Fruit fly (Drosophila melanogaster) whole organism, wandering third instar larva: ENCODE data around the gene PIG-U.

Experiments
- Abd-B ChIP-seq: fragments of >200 bp; optimal IDR thresholded peaks from 2 replicates; lab custom pipeline; 2017; ENCODE audit warnings: missing biosample characterization, missing genetic modification characterization
- CG32264 ChIP-seq: fragments of 200-800 bp; sonication (Bioruptor generic); optimal IDR thresholded peaks from 2 replicates; lab custom pipeline; 2016; ENCODE audit warnings: missing biosample characterization, missing genetic modification characterization
- CG9705 ChIP-seq: fragments of 200-800 bp; sonication (Bioruptor generic); optimal IDR thresholded peaks from 2 replicates; lab custom pipeline; 2018; ENCODE audit warnings: missing biosample characterization, mild to moderate bottlenecking, missing genetic modification characterization
- CrebA ChIP-seq: fragments of 200-800 bp; sonication (Bioruptor generic); optimal IDR thresholded peaks from 2 replicates; lab custom pipeline; 2016; ENCODE audit warnings: missing biosample characterization, mild to moderate bottlenecking, missing genetic modification characterization, borderline replicate concordance
- Dfd ChIP-seq: fragments of >200 bp; optimal IDR thresholded peaks from 2 replicates; lab custom pipeline; 2017; ENCODE audit warnings: missing biosample characterization, missing genetic modification characterization
- Dif ChIP-seq: fragments of 200-275, 200-300 bp; sonication (Bioruptor generic); optimal IDR thresholded peaks from 2 replicates; lab custom pipeline; 2018; ENCODE audit warnings: missing biosample characterization, missing genetic modification characterization; ENCODE audit not compliant: partially characterized antibody
- HLH106 ChIP-seq: fragments of 200-800 bp; optimal IDR thresholded peaks from 3 replicates; lab custom pipeline; 2019; ENCODE audit warnings: missing biosample characterization, mild to moderate bottlenecking, missing genetic modification characterization, moderate library complexity
- Hnf4 ChIP-seq: fragments of 200-800 bp; sonication (Bioruptor generic); optimal IDR thresholded peaks from 2 replicates; lab custom pipeline; 2016; ENCODE audit warnings: missing biosample characterization, mild to moderate bottlenecking, missing genetic modification characterization
- Hr78 ChIP-seq: fragments of >200 bp; optimal IDR thresholded peaks from 2 replicates; lab custom pipeline; 2017; ENCODE audit warnings: missing biosample characterization, missing genetic modification characterization
- Hr83 ChIP-seq: fragments of 200-300 bp; sonication (Bioruptor generic); optimal IDR thresholded peaks from 2 replicates; lab custom pipeline; 2016; ENCODE audit warnings: missing biosample characterization, mild to moderate bottlenecking, missing genetic modification characterization, moderate library complexity; ENCODE audit not compliant: poor library complexity, severe bottlenecking
- Jra ChIP-seq: sonication (Bioruptor generic); optimal IDR thresholded peaks from 2 replicates; lab custom pipeline; 2016; ENCODE audit warnings: missing biosample characterization, missing genetic modification characterization
- Mio ChIP-seq: sonication (Bioruptor generic); optimal IDR thresholded peaks from 2 replicates; lab custom pipeline; 2016; ENCODE audit warnings: missing biosample characterization, missing genetic modification characterization
- Myc ChIP-seq: fragments of >200 bp; optimal IDR thresholded peaks from 2 replicates; lab custom pipeline; 2017
- N ChIP-seq: fragments of >200 bp; optimal IDR thresholded peaks from 2 replicates; lab custom pipeline; 2018; ENCODE audit warnings: missing biosample characterization, missing external identifiers, missing genetic modification characterization
- OdsH ChIP-seq: fragments of 200-800 bp; sonication (Bioruptor generic); optimal IDR thresholded peaks from 2 replicates; lab custom pipeline; 2016; ENCODE audit warnings: missing biosample characterization, mild to moderate bottlenecking, missing genetic modification characterization
- Rel ChIP-seq, 2 experiments: fragments of 200-800 bp; sonication (Bioruptor generic) in 1 of 2; optimal IDR thresholded peaks; 2 replicates in 1 of 2; 3 replicates in 1 of 2; lab custom pipeline; 2016 to 2019; ENCODE audit warnings: mild to moderate bottlenecking in 2 of 2, missing biosample characterization in 2 of 2, missing genetic modification characterization in 2 of 2, moderate library complexity in 1 of 2
- Sp1 ChIP-seq: fragments of 200-800 bp; sonication (Bioruptor generic); optimal IDR thresholded peaks from 3 replicates; lab custom pipeline; 2019; ENCODE audit warnings: missing biosample characterization, mild to moderate bottlenecking, missing genetic modification characterization, moderate library complexity
- Vsx2 ChIP-seq: fragments of 200-300, 225-300 bp; sonication (Bioruptor generic); optimal IDR thresholded peaks from 2 replicates; lab custom pipeline; 2018; ENCODE audit warnings: missing biosample characterization, missing genetic modification characterization; ENCODE audit not compliant: partially characterized antibody
- br ChIP-seq: fragments of 200-800 bp; sonication (Bioruptor generic); optimal IDR thresholded peaks from 2 replicates; lab custom pipeline; 2016; ENCODE audit warnings: missing biosample characterization, missing genetic modification characterization
- brk ChIP-seq: fragments of 200-800 bp; sonication (Bioruptor generic); optimal IDR thresholded peaks from 2 replicates; lab custom pipeline; 2016; ENCODE audit warnings: missing biosample characterization, mild to moderate bottlenecking, missing genetic modification characterization
- dl ChIP-seq, 2 experiments: fragments of 175-275, 200-275 bp in 1 of 2; fragments of 200-275 bp in 1 of 2; sonication (Bioruptor generic); optimal IDR thresholded peaks; lab custom pipeline; 2018; ENCODE audit warnings: mild to moderate bottlenecking in 2 of 2, missing biosample characterization in 2 of 2, missing genetic modification characterization in 2 of 2, moderate library complexity in 2 of 2; ENCODE audit not compliant: partially characterized antibody in 2 of 2, insufficient read depth in 1 of 2
- dmrt93B ChIP-seq: fragments of 200-800 bp; sonication (Bioruptor generic); optimal IDR thresholded peaks from 2 replicates; lab custom pipeline; 2018; ENCODE audit warnings: missing biosample characterization, mild to moderate bottlenecking, missing genetic modification characterization
- dsf ChIP-seq: sonication (Bioruptor generic); optimal IDR thresholded peaks from 2 replicates; lab custom pipeline; 2016; ENCODE audit warnings: missing biosample characterization, missing genetic modification characterization, borderline replicate concordance
- ey ChIP-seq: fragments of 200-800 bp; sonication (Bioruptor generic); optimal IDR thresholded peaks from 2 replicates; lab custom pipeline; 2016; ENCODE audit warnings: missing biosample characterization, missing genetic modification characterization
- foxo ChIP-seq, 2 experiments: fragments of 200-800 bp; sonication (Bioruptor generic); optimal IDR thresholded peaks; 2 replicates in 1 of 2; 3 replicates in 1 of 2; lab custom pipeline; 2016 to 2017; ENCODE audit warnings: missing biosample characterization in 2 of 2, missing genetic modification characterization in 2 of 2
- fru ChIP-seq: fragments of 200-800 bp; sonication (Bioruptor generic); optimal IDR thresholded peaks from 3 replicates; lab custom pipeline; 2016; ENCODE audit warnings: missing biosample characterization, mild to moderate bottlenecking, missing genetic modification characterization
- h ChIP-seq: fragments of 200-800 bp; sonication (Bioruptor generic); optimal IDR thresholded peaks from 3 replicates; lab custom pipeline; 2016; ENCODE audit warnings: missing biosample characterization, mild to moderate bottlenecking, missing genetic modification characterization
- pan ChIP-seq: fragments of >200 bp; optimal IDR thresholded peaks from 2 replicates; lab custom pipeline; 2017
- psq ChIP-seq: fragments of 200-800 bp; sonication (Bioruptor generic); optimal IDR thresholded peaks from 3 replicates; lab custom pipeline; 2017; ENCODE audit warnings: missing biosample characterization, mild to moderate bottlenecking, missing genetic modification characterization, moderate library complexity
- rgr ChIP-seq: fragments of 200-800 bp; sonication (Bioruptor generic); optimal IDR thresholded peaks from 3 replicates; lab custom pipeline; 2016; ENCODE audit warnings: missing biosample characterization, mild to moderate bottlenecking, missing genetic modification characterization
- sage ChIP-seq: fragments of 200-800 bp; sonication (Bioruptor generic); optimal IDR thresholded peaks from 2 replicates; lab custom pipeline; 2016; ENCODE audit warnings: missing biosample characterization, mild to moderate bottlenecking, missing genetic modification characterization
- sv ChIP-seq: fragments of 200-800 bp; sonication (Bioruptor generic); optimal IDR thresholded peaks from 3 replicates; lab custom pipeline; 2016; ENCODE audit warnings: missing biosample characterization, missing genetic modification characterization
- tai ChIP-seq: sonication (Bioruptor generic); optimal IDR thresholded peaks from 2 replicates; lab custom pipeline; 2016; ENCODE audit warnings: missing biosample characterization, missing genetic modification characterization
- usp ChIP-seq: fragments of >200 bp; optimal IDR thresholded peaks from 2 replicates; lab custom pipeline; 2017; ENCODE audit warnings: missing biosample characterization, missing genetic modification characterization
- woc ChIP-seq: sonication (Bioruptor generic); optimal IDR thresholded peaks from 2 replicates; lab custom pipeline; 2016; ENCODE audit warnings: missing biosample characterization, mild to moderate bottlenecking, missing genetic modification characterization

Gene PIG-U

dm6 chr2L:8471667-8472066 is 43.2 kb upstream of the PIG-U start:
- TF ChIP-seq h (GFP tag; lab: Kevin White, UChicago) (peak; percentile 7), woc (no peak), Mio (no peak), Myc (lab: Kevin White, UChicago) (no peak), Jra (GFP tag; lab: Kevin White, UChicago) (no peak), Sp1 (GFP tag; lab: Kevin White, UChicago) (peak; percentile 32), Hnf4 (no peak), sage (GFP tag; lab: Kevin White, UChicago) (no peak), Rel (GFP tag; optimal IDR thresholded peaks at IDR 0.05; lab: Kevin White, UChicago) (no peak), Rel (tag; optimal IDR thresholded peaks at IDR 0.05; lab: Kevin White, UChicago) (no peak), CG9705 (GFP tag; lab: Kevin White, UChicago) (no peak), Dif (GFP tag; lab: Kevin White, UChicago) (no peak), dsf (no peak), Hr83 (GFP tag; lab: Kevin White, UChicago) (no peak), Dfd (GFP tag; lab: Kevin White, UChicago) (no peak), Hr78 (no peak), rgr (GFP tag; lab: Kevin White, UChicago) (no peak), tai (GFP tag; lab: Kevin White, UChicago) (no peak), dl (GFP tag; optimal IDR thresholded peaks at IDR 0.05; lab: Kevin White, UChicago; ENCODE audit: insufficient read depth in 1 of 2, partially characterized antibody in 2 of 2) (no peak), CrebA (GFP tag; lab: Kevin White, UChicago) (no peak), foxo (GFP tag; optimal IDR thresholded peaks at IDR 0.05; lab: Kevin White, UChicago) (peak in 1 of 2 experiments; percentile 22), sv (GFP tag; lab: Kevin White, UChicago) (no peak)
- TF ChIP-seq, all 38 proteins: peak for 3

dm6 chr2L:8473448-8473847 is 41.4 kb upstream of the PIG-U start:
- TF ChIP-seq CG9705 (GFP tag; lab: Kevin White, UChicago) (peak; percentile 70), foxo (GFP tag; optimal IDR thresholded peaks at IDR 0.05; lab: Kevin White, UChicago) (peak; percentile 36 to 76), OdsH (GFP tag; lab: Kevin White, UChicago) (peak; percentile 74), Hnf4 (peak; percentile 42), N (GFP tag; lab: Kevin White, UChicago) (no peak), psq (peak; percentile 73), Jra (GFP tag; lab: Kevin White, UChicago) (peak; percentile 21), Sp1 (GFP tag; lab: Kevin White, UChicago) (peak; percentile 82), rgr (GFP tag; lab: Kevin White, UChicago) (peak; percentile 73), Dif (GFP tag; lab: Kevin White, UChicago) (no peak), woc (peak; percentile 74), brk (GFP tag; lab: Kevin White, UChicago) (peak; percentile 73), ey (GFP tag; lab: Kevin White, UChicago) (peak; percentile 88), h (GFP tag; lab: Kevin White, UChicago) (peak; percentile 85), CrebA (GFP tag; lab: Kevin White, UChicago) (no peak), dmrt93B (GFP tag; lab: Kevin White, UChicago) (peak; percentile 76), sage (GFP tag; lab: Kevin White, UChicago) (peak; percentile 32), br (peak; percentile 83), fru (GFP tag; lab: Kevin White, UChicago) (peak; percentile 86), Rel (GFP tag; optimal IDR thresholded peaks at IDR 0.05; lab: Kevin White, UChicago) (no peak), Rel (tag; optimal IDR thresholded peaks at IDR 0.05; lab: Kevin White, UChicago) (peak; percentile 8), HLH106 (peak; percentile 78), sv (GFP tag; lab: Kevin White, UChicago) (no peak), Hr78 (no peak), CG32264 (GFP tag; lab: Kevin White, UChicago) (peak; percentile 73)
- TF ChIP-seq, all 38 proteins: peak for 19

- TF ChIP-seq Hr78 (no peak), OdsH (GFP tag; lab: Kevin White, UChicago) (no peak), Abd-B (no peak), Myc (lab: Kevin White, UChicago) (no peak), ey (GFP tag; lab: Kevin White, UChicago) (no peak), Vsx2 (GFP tag; lab: Kevin White, UChicago) (no peak), woc (no peak), CrebA (GFP tag; lab: Kevin White, UChicago) (no peak), usp (GFP tag; lab: Kevin White, UChicago) (no peak), Hr83 (GFP tag; lab: Kevin White, UChicago) (no peak), Mio (no peak), brk (GFP tag; lab: Kevin White, UChicago) (no peak), tai (GFP tag; lab: Kevin White, UChicago) (no peak), pan (lab: Kevin White, UChicago) (no peak), Jra (GFP tag; lab: Kevin White, UChicago) (no peak), psq (no peak), rgr (GFP tag; lab: Kevin White, UChicago) (no peak), sv (GFP tag; lab: Kevin White, UChicago) (no peak), Sp1 (GFP tag; lab: Kevin White, UChicago) (no peak), Dif (GFP tag; lab: Kevin White, UChicago) (no peak)
- TF ChIP-seq, all 38 proteins: peak for 0
These were observed 37.8 kb upstream of the PIG-U start, which contains the start of gene CheA29a for dm6 chr2L:8477049-8477448. TSS of gene CheA29a (plus strand) at chr2L:8477349.
